Worm (Caenorhabditis elegans) whole organism, L3 larva: ENCODE results near the gene F02C9.1.

ENCODE experiments used
- R02D3.7 ChIP-seq: fragments of 150-350 bp; optimal IDR thresholded peaks from 2 replicates; lab custom pipeline; 2014; ENCODE audit warnings: missing biosample characterization, missing genetic modification characterization
- ZK546.5 ChIP-seq: sonication (generic microtip); optimal IDR thresholded peaks from 2 replicates; lab custom pipeline; 2017; ENCODE audit warnings: missing biosample characterization, missing genetic modification characterization
- ceh-16 ChIP-seq: sonication (generic microtip); optimal IDR thresholded peaks from 2 replicates; lab custom pipeline; 2017; ENCODE audit warnings: missing biosample characterization, missing genetic modification characterization
- ceh-28 ChIP-seq: fragments of 150-350 bp; optimal IDR thresholded peaks from 2 replicates; lab custom pipeline; 2014; ENCODE audit warnings: missing biosample characterization, missing genetic modification reagents, missing genetic modification characterization
- ceh-82 ChIP-seq: fragments of 150-350 bp; optimal IDR thresholded peaks from 2 replicates; lab custom pipeline; 2014; ENCODE audit warnings: missing biosample characterization, missing genetic modification characterization
- daf-12 ChIP-seq: fragments of 150-350 bp; optimal IDR thresholded peaks from 2 replicates; lab custom pipeline; 2014; ENCODE audit warnings: missing biosample characterization, missing genetic modification reagents, missing genetic modification characterization
- egl-27 ChIP-seq: sonication (generic microtip); optimal IDR thresholded peaks from 4 replicates; lab custom pipeline; 2017; ENCODE audit warnings: missing biosample characterization, missing genetic modification reagents, missing genetic modification characterization
- egl-5 ChIP-seq: fragments of 150-350 bp; optimal IDR thresholded peaks from 2 replicates; lab custom pipeline; 2017; ENCODE audit warnings: missing biosample characterization, missing genetic modification reagents, missing genetic modification characterization, inconsistent platforms
- elt-2 ChIP-seq: sonication (generic microtip); optimal IDR thresholded peaks from 2 replicates; lab custom pipeline; 2016; ENCODE audit warnings: missing genetic modification reagents, mild to moderate bottlenecking, missing genetic modification characterization, missing compliant biosample characterization
- fkh-2 ChIP-seq: fragments of 150-350 bp; optimal IDR thresholded peaks from 2 replicates; lab custom pipeline; 2014; ENCODE audit warnings: missing biosample characterization, missing genetic modification reagents, missing genetic modification characterization
- hmg-11 ChIP-seq: sonication (generic microtip); optimal IDR thresholded peaks from 2 replicates; lab custom pipeline; 2016; ENCODE audit warnings: missing genetic modification characterization, missing compliant biosample characterization
- jun-1 ChIP-seq: fragments of 150-350 bp; optimal IDR thresholded peaks from 2 replicates; lab custom pipeline; 2014; ENCODE audit warnings: missing biosample characterization, missing genetic modification reagents, missing genetic modification characterization
- lin-39 ChIP-seq: fragments of 150-350 bp; optimal IDR thresholded peaks from 2 replicates; lab custom pipeline; 2018; ENCODE audit warnings: missing biosample characterization, missing genetic modification reagents, missing genetic modification characterization
- lsy-12 ChIP-seq: sonication (generic microtip); optimal IDR thresholded peaks from 2 replicates; lab custom pipeline; 2016; ENCODE audit warnings: mild to moderate bottlenecking, missing genetic modification characterization, missing compliant biosample characterization
- nfya-1 ChIP-seq: sonication (generic microtip); optimal IDR thresholded peaks from 2 replicates; lab custom pipeline; 2017; ENCODE audit warnings: missing genetic modification characterization, mild to moderate bottlenecking, missing compliant biosample characterization, antibody characterized with exemption, moderate library complexity; ENCODE audit not compliant: insufficient read depth
- nhr-11 ChIP-seq: fragments of 150-350 bp; optimal IDR thresholded peaks from 2 replicates; lab custom pipeline; 2014; ENCODE audit warnings: missing biosample characterization, missing genetic modification characterization
- nhr-237 ChIP-seq: fragments of 150-350 bp; optimal IDR thresholded peaks from 2 replicates; lab custom pipeline; 2014; ENCODE audit warnings: missing biosample characterization, missing genetic modification characterization
- nhr-28 ChIP-seq: fragments of 150-350 bp; optimal IDR thresholded peaks from 2 replicates; lab custom pipeline; 2014; ENCODE audit warnings: missing biosample characterization, missing genetic modification characterization
- nhr-43 ChIP-seq: sonication (generic microtip); optimal IDR thresholded peaks from 2 replicates; lab custom pipeline; 2016; ENCODE audit warnings: mild to moderate bottlenecking, missing genetic modification characterization, missing compliant biosample characterization; ENCODE audit not compliant: poor library complexity, severe bottlenecking
- nhr-76 ChIP-seq: fragments of 150-350 bp; sonication (generic microtip); optimal IDR thresholded peaks from 5 replicates; lab custom pipeline; 2014; ENCODE audit warnings: missing biosample characterization, missing genetic modification characterization
- pha-4 ChIP-seq: fragments of 150-350 bp; optimal IDR thresholded peaks from 2 replicates; lab custom pipeline; 2014; ENCODE audit warnings: missing biosample characterization, missing genetic modification reagents, missing genetic modification characterization
- pqm-1 ChIP-seq: fragments of 150-350 bp; optimal IDR thresholded peaks from 2 replicates; lab custom pipeline; 2017; ENCODE audit warnings: missing biosample characterization, missing genetic modification characterization, inconsistent platforms
- sea-2 ChIP-seq: fragments of 150-350 bp; sonication (generic microtip); optimal IDR thresholded peaks from 4 replicates; lab custom pipeline; 2014; ENCODE audit warnings: missing biosample characterization, missing genetic modification reagents, missing genetic modification characterization
- tbx-2 ChIP-seq: sonication (generic microtip); optimal IDR thresholded peaks from 2 replicates; lab custom pipeline; 2016; ENCODE audit warnings: mild to moderate bottlenecking, missing genetic modification characterization, missing compliant biosample characterization
- unc-39 ChIP-seq: sonication (generic microtip); optimal IDR thresholded peaks from 4 replicates; lab custom pipeline; 2017; ENCODE audit warnings: missing biosample characterization, missing genetic modification characterization
- ztf-11 ChIP-seq: fragments of 150-350 bp; optimal IDR thresholded peaks from 2 replicates; lab custom pipeline; 2014; ENCODE audit warnings: missing biosample characterization, missing genetic modification characterization
- ztf-4 ChIP-seq: fragments of 150-350 bp; optimal IDR thresholded peaks from 2 replicates; lab custom pipeline; 2014; ENCODE audit warnings: missing biosample characterization, missing genetic modification characterization

F02C9.1 gene

DNA sequence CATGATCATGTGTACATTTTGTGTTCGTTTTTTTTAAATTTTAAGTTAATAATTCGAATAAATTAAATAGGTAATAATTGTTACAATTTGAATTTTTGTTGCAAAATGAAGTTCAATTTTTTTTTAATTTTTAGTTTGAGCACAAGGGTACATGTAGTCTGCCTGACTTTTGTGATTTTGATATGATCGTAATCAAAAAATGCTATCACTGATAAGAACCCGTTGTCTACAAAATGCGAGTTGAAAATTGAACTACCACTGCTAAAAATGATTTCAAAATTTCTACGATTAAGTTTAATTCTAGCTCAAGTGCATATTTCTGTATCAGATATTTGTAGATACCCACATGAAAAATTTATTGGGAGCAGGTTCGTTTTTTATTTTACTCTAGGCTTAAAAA, 20.3 kb upstream of the F02C9.1 start, which contains the start of gene clec-210:
Gene clec-210, plus strand, starts transcription at position 211 of the 400 bp plus-strand sequence.
- TF ChIP-seq elt-2 (tag; lab: Kevin White, UChicago) (peak; percentile 55), egl-27 (tag; lab: Kevin White, UChicago) (no peak), fkh-2 (no peak), R02D3.7 (tag; lab: Kevin White, UChicago) (no peak), ztf-4 (tag; lab: Kevin White, UChicago) (no peak), egl-5 (no peak), ceh-16 (tag; lab: Kevin White, UChicago) (no peak), pqm-1 (tag; lab: Kevin White, UChicago) (peak; percentile 42), lin-39 (tag; lab: Kevin White, UChicago) (no peak), hmg-11 (tag; lab: Kevin White, UChicago) (no peak), lsy-12 (tag; lab: Kevin White, UChicago) (no peak), ceh-28 (no peak)

DNA sequence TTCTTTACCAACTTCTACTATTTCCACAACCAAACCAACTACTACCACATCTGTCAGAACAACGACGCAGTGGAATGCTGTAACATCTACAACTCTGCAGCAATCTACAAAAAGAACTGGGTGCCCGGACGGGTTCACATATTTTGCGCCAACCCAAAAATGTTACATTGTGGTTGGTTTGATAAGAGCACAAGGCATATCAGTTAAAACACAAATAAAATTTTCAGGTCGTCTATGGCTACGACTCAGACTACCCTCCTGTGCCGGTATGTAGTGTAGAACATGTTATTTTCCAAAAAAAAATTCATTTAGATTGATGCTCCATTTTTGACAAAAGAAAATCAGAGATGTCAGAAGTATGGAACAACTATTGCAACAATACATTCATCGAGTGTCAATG, 19.3 kb upstream of the F02C9.1 start:
- TF ChIP-seq lin-39 (tag; lab: Kevin White, UChicago) (no peak), elt-2 (tag; lab: Kevin White, UChicago) (peak; percentile 47), ceh-16 (tag; lab: Kevin White, UChicago) (no peak), ztf-4 (tag; lab: Kevin White, UChicago) (no peak), nhr-11 (tag; lab: Kevin White, UChicago) (no peak), pqm-1 (tag; lab: Kevin White, UChicago) (peak; percentile 19), R02D3.7 (tag; lab: Kevin White, UChicago) (no peak), egl-27 (tag; lab: Kevin White, UChicago) (no peak), nhr-28 (tag; lab: Kevin White, UChicago) (no peak), daf-12 (tag; lab: Kevin White, UChicago) (no peak), nhr-43 (tag; lab: Kevin White, UChicago) (no peak), nhr-76 (tag; lab: Kevin White, UChicago) (no peak)

DNA sequence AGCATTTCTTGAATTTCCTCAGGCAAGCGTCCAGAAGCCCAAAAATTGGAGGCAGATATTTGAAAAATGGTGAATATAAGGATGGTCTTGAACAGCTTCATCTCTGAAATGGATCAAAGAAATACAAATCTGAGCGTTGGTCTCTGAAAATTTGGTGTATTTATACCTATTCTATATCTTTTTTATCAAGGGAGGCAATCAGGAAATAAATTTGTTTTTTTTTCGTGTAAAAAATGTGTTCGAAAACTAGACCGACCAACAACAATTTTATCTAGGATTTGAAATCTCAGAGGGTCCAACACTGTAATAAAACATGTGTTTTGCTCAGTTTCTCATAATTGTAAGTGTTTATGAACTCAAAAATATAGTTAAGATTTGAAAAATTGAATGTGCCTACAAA, 16.8 kb upstream of the F02C9.1 start, which contains the start of gene srt-56:
Gene srt-56, minus strand, starts transcription at position 101 of the 400 bp plus-strand sequence.
- TF ChIP-seq nhr-43 (tag; lab: Kevin White, UChicago) (no peak), lsy-12 (tag; lab: Kevin White, UChicago) (no peak), nhr-11 (tag; lab: Kevin White, UChicago) (no peak)
- TF ChIP-seq, all 47 proteins: peak for 0

DNA sequence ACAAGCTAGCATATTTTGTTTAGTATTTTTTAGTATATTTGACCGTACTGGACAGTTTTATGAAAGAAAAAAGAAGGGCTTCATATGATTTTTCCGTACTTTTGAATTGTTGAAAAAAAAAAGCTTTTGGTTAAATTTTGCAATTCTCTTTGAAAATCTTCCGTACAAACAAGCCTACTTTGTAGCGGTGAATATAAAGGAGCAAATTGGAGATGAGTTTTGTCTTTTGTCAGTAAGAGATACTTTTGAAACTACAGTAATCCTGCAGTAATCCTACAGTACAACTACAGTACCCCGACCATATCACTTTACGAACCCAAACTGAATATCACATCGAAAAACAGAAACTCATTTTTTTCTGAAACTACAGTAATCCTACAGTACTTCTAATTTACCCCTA, 16.1 kb upstream of the F02C9.1 start:
- TF ChIP-seq lin-39 (tag; lab: Kevin White, UChicago) (no peak), ceh-16 (tag; lab: Kevin White, UChicago) (no peak), nhr-76 (tag; lab: Kevin White, UChicago) (no peak), elt-2 (tag; lab: Kevin White, UChicago) (no peak), ceh-28 (no peak), ceh-82 (no peak), unc-39 (tag; lab: Kevin White, UChicago) (no peak), pha-4 (tag; lab: Kevin White, UChicago) (no peak), tbx-2 (no peak), sea-2 (GFP tag; lab: Kevin White, UChicago) (no peak), ztf-11 (tag; lab: Kevin White, UChicago) (no peak), ztf-4 (tag; lab: Kevin White, UChicago) (no peak), pqm-1 (tag; lab: Kevin White, UChicago) (no peak), ZK546.5 (tag; lab: Kevin White, UChicago) (no peak), nhr-43 (tag; lab: Kevin White, UChicago) (no peak), lsy-12 (tag; lab: Kevin White, UChicago) (no peak), nfya-1 (tag; lab: Kevin White, UChicago) (no peak), nhr-237 (tag; lab: Kevin White, UChicago) (no peak)

DNA sequence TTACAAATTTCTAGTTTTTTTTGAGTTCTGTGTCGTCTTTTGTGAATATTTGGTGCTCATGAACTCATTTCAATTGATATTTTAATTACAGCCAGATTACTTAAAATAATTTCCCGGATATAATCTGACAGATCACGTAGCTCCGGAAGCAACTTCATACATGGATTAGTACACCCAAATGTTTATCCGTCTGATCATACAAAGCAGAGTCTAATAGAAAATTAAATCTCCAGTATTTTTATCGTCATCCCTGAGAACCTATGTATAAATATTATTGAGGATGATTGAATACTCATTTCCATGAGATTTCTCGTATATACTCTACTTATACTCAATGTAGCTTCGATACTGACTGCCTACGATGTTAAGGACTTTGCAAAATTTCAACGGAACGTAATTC, 13.6 kb upstream of the F02C9.1 start, which contains the start of gene Y73C8C.12:
Gene Y73C8C.12, plus strand, starts transcription at position 301 of the 400 bp plus-strand sequence.
- TF ChIP-seq ceh-28 (no peak), lsy-12 (tag; lab: Kevin White, UChicago) (no peak), nhr-28 (tag; lab: Kevin White, UChicago) (no peak), egl-5 (no peak), nhr-237 (tag; lab: Kevin White, UChicago) (no peak)

DNA sequence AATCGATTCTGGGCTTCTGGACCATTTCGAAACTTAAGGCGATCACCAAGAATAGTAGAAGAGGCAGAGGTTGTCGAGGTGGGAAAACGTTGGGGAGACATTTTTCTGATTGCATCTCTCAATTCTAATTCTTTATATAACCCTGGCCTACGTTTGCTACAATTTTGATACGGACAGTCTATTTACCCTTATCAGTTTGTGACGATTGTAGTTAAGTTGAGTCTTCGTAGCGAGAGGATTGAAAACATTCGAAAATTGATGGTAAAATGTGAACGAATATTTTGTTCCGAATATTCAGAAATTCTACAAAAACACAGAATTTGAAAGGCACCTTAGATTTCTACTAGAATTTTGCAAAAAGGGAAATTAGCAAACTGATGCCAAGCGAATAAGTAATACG, 10.8 kb upstream of the F02C9.1 start, which contains the start of gene Y73C8C.10:
Gene Y73C8C.10, minus strand, starts transcription at position 101 of the 400 bp plus-strand sequence.
- TF ChIP-seq elt-2 (tag; lab: Kevin White, UChicago) (peak; percentile 6), jun-1 (tag; lab: Kevin White, UChicago) (no peak)
